Worm (Caenorhabditis elegans) whole organism, L4 larva: ENCODE measurements around the gene sli-1.

Experiments used
- ceh-20 ChIP-seq: fragments of 200-800 bp; sonication (Bioruptor generic); IDR thresholded peaks from 2 replicates; pipeline ENCODE4 v1.3.6; 2022; ENCODE audit warnings: missing genetic modification reagents, missing genetic modification characterization, missing compliant biosample characterization
- egl-27 ChIP-seq: sonication (generic microtip); optimal IDR thresholded peaks from 3 replicates; lab custom pipeline; 2017; ENCODE audit warnings: missing biosample characterization, missing genetic modification reagents, missing genetic modification characterization
- fkh-10 ChIP-seq: fragments of 150-350 bp; optimal IDR thresholded peaks from 2 replicates; lab custom pipeline; 2014; ENCODE audit warnings: missing biosample characterization, missing genetic modification reagents, missing genetic modification characterization
- pha-4 ChIP-seq, 2 experiments: fragments of 150-350 bp in 1 of 2; fragments of 200-800 bp in 1 of 2; sonication (Bioruptor generic) in 1 of 2; IDR thresholded peaks in 1 of 2; optimal IDR thresholded peaks in 1 of 2; 2 replicates each; pipeline versions ENCODE4 v1.3.6 to Lab custom; 2014 to 2022; ENCODE audit warnings: missing genetic modification characterization in 2 of 2, missing genetic modification reagents in 2 of 2, missing biosample characterization in 1 of 2, missing compliant biosample characterization in 1 of 2
- tag-97 ChIP-seq: fragments of 200-800 bp; sonication (Bioruptor generic); IDR thresholded peaks from 2 replicates; pipeline ENCODE4 v1.3.6; 2022; ENCODE audit warnings: missing genetic modification characterization, missing compliant biosample characterization

DNA sequence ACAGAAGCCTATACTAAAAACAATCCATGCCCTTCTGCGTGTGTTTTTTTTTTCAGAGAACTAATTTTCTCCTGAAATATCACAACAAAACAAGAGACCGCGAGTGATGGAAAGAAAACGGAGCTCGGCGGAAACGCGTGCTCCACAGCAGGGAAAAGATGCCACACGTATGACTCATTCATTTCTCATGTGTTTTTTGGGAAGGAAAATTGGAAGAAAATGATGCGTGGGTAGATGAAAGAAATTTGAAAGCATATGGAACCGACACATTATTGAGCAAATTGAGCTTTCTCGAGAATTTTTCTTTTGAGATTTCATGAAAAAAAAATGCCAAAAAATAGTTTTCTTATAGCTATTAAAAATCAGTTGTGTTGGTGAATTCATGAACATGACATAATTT is 527 bp upstream of the sli-1 start:
- TF ChIP-seq tag-97 (GFP tag; lab: Robert Waterston, UW) (no peak), fkh-10 (GFP tag; lab: Kevin White, UChicago) (no peak), ceh-20 (GFP tag; lab: Robert Waterston, UW) (no peak), pha-4 (GFP tag; IDR thresholded peaks at IDR 0.05; lab: Robert Waterston, UW) (no peak), pha-4 (tag; optimal IDR thresholded peaks at IDR 0.05; lab: Kevin White, UChicago) (no peak), egl-27 (no peak)
